Worm (Caenorhabditis elegans) whole organism, late embryonic: Measurements from ENCODE around the gene sel-10.

Source experiments
- C08G9.2 ChIP-seq: sonication (generic microtip); optimal IDR thresholded peaks from 2 replicates; lab custom pipeline; 2016; ENCODE audit warnings: mild to moderate bottlenecking, missing genetic modification characterization, moderate library complexity, missing compliant biosample characterization
- C38D4.7 ChIP-seq: fragments of 200-800 bp; sonication (Bioruptor generic); optimal IDR thresholded peaks from 2 replicates; lab custom pipeline; 2018; ENCODE audit warnings: mild to moderate bottlenecking, missing genetic modification characterization, moderate library complexity, missing compliant biosample characterization
- Y22D7AL.16 ChIP-seq: sonication (generic microtip); optimal IDR thresholded peaks from 2 replicates; lab custom pipeline; 2016; ENCODE audit warnings: missing genetic modification characterization, missing compliant biosample characterization
- ama-1 ChIP-seq: fragments of 150-350 bp; optimal IDR thresholded peaks from 2 replicates; lab custom pipeline; 2014
- ceh-18 ChIP-seq: sonication (generic microtip); optimal IDR thresholded peaks from 2 replicates; lab custom pipeline; 2016; ENCODE audit warnings: missing genetic modification characterization, missing compliant biosample characterization
- ceh-19 ChIP-seq: fragments of 200-800 bp; sonication (Bioruptor generic); optimal IDR thresholded peaks from 2 replicates; lab custom pipeline; 2018; ENCODE audit warnings: mild to moderate bottlenecking, missing genetic modification characterization, missing compliant biosample characterization
- ceh-22 ChIP-seq: sonication (generic microtip); optimal IDR thresholded peaks from 2 replicates; lab custom pipeline; 2017; ENCODE audit warnings: missing biosample characterization, missing genetic modification characterization
- ceh-30 ChIP-seq: fragments of 150-350 bp; optimal IDR thresholded peaks from 2 replicates; lab custom pipeline; 2014; ENCODE audit warnings: missing biosample characterization, missing genetic modification characterization
- ceh-6 ChIP-seq: fragments of 200-800 bp; sonication (Bioruptor generic); optimal IDR thresholded peaks from 2 replicates; lab custom pipeline; 2018; ENCODE audit warnings: mild to moderate bottlenecking, missing genetic modification characterization, missing compliant biosample characterization
- ceh-9 ChIP-seq: sonication (generic microtip); optimal IDR thresholded peaks from 2 replicates; lab custom pipeline; 2016; ENCODE audit warnings: mild to moderate bottlenecking, missing genetic modification characterization, inconsistent platforms, missing compliant biosample characterization
- che-1 ChIP-seq: sonication (generic microtip); optimal IDR thresholded peaks from 2 replicates; lab custom pipeline; 2016; ENCODE audit warnings: mild to moderate bottlenecking, missing genetic modification characterization, missing compliant biosample characterization
- dmd-4 ChIP-seq: sonication (generic microtip); optimal IDR thresholded peaks from 2 replicates; lab custom pipeline; 2016; ENCODE audit warnings: borderline replicate concordance, missing genetic modification characterization, missing compliant biosample characterization
- elt-4 ChIP-seq: sonication (generic microtip); optimal IDR thresholded peaks from 2 replicates; lab custom pipeline; 2016; ENCODE audit warnings: missing genetic modification characterization, missing compliant biosample characterization
- ets-4 ChIP-seq: sonication (generic microtip); optimal IDR thresholded peaks from 2 replicates; lab custom pipeline; 2016; ENCODE audit warnings: missing genetic modification characterization, missing compliant biosample characterization
- fax-1 ChIP-seq: sonication (generic microtip); optimal IDR thresholded peaks from 2 replicates; lab custom pipeline; 2016; ENCODE audit warnings: missing genotype, missing genetic modification characterization, missing compliant biosample characterization
- fkh-10 ChIP-seq: fragments of 150-350 bp; optimal IDR thresholded peaks from 2 replicates; lab custom pipeline; 2014; ENCODE audit warnings: missing biosample characterization, missing genetic modification reagents, missing genetic modification characterization
- fkh-6 ChIP-seq: sonication (generic microtip); optimal IDR thresholded peaks from 2 replicates; lab custom pipeline; 2016; ENCODE audit warnings: missing genetic modification characterization, missing compliant biosample characterization
- hlh-13 ChIP-seq: fragments of 200-800 bp; sonication (Bioruptor generic); optimal IDR thresholded peaks from 2 replicates; lab custom pipeline; 2018; ENCODE audit warnings: mild to moderate bottlenecking, missing genetic modification characterization, missing compliant biosample characterization
- hlh-15 ChIP-seq: sonication (generic microtip); optimal IDR thresholded peaks from 2 replicates; lab custom pipeline; 2016; ENCODE audit warnings: missing genetic modification characterization, missing compliant biosample characterization
- hlh-6 ChIP-seq: sonication (generic microtip); optimal IDR thresholded peaks from 2 replicates; lab custom pipeline; 2016; ENCODE audit warnings: missing genotype, missing genetic modification characterization, missing compliant biosample characterization
- hlh-8 ChIP-seq: sonication (generic microtip); optimal IDR thresholded peaks from 2 replicates; lab custom pipeline; 2016; ENCODE audit warnings: missing genotype, missing genetic modification characterization, missing compliant biosample characterization
- lin-11 ChIP-seq: fragments of 200-800 bp; sonication (Bioruptor generic); optimal IDR thresholded peaks from 2 replicates; lab custom pipeline; 2018; ENCODE audit warnings: mild to moderate bottlenecking, missing genetic modification characterization, missing compliant biosample characterization
- madf-2 ChIP-seq: sonication (generic microtip); optimal IDR thresholded peaks from 2 replicates; lab custom pipeline; 2017; ENCODE audit warnings: missing genetic modification characterization, missing compliant biosample characterization
- mec-3 ChIP-seq: sonication (generic microtip); optimal IDR thresholded peaks from 2 replicates; lab custom pipeline; 2016; ENCODE audit warnings: borderline replicate concordance, missing genetic modification characterization, missing compliant biosample characterization
- nfya-1 ChIP-seq: sonication (generic microtip); optimal IDR thresholded peaks from 2 replicates; lab custom pipeline; 2017; ENCODE audit warnings: missing genetic modification characterization, mild to moderate bottlenecking, missing compliant biosample characterization, antibody characterized with exemption, moderate library complexity
- nhr-11 ChIP-seq: fragments of 150-350 bp; optimal IDR thresholded peaks from 2 replicates; lab custom pipeline; 2014; ENCODE audit warnings: missing biosample characterization, missing genetic modification characterization
- odd-2 ChIP-seq: sonication (generic microtip); optimal IDR thresholded peaks from 2 replicates; lab custom pipeline; 2017; ENCODE audit warnings: antibody characterized with exemption, mild to moderate bottlenecking, missing genetic modification characterization, missing compliant biosample characterization
- pat-9 ChIP-seq: fragments of 200-800 bp; sonication (Bioruptor generic); optimal IDR thresholded peaks from 2 replicates; lab custom pipeline; 2018; ENCODE audit warnings: mild to moderate bottlenecking, missing genetic modification characterization, moderate library complexity, missing compliant biosample characterization
- pax-1 ChIP-seq: fragments of 150-350 bp; optimal IDR thresholded peaks from 2 replicates; lab custom pipeline; 2014; ENCODE audit warnings: missing biosample characterization, missing genetic modification characterization
- pha-2 ChIP-seq: sonication (generic microtip); optimal IDR thresholded peaks from 2 replicates; lab custom pipeline; 2017; ENCODE audit warnings: mild to moderate bottlenecking, missing genetic modification characterization, missing compliant biosample characterization
- pha-4 ChIP-seq: fragments of 150-350 bp; optimal IDR thresholded peaks from 2 replicates; lab custom pipeline; 2018; ENCODE audit warnings: missing biosample characterization, missing genetic modification reagents, missing genetic modification characterization
- rnt-1 ChIP-seq: sonication (generic microtip); optimal IDR thresholded peaks from 2 replicates; lab custom pipeline; 2016; ENCODE audit warnings: missing genetic modification characterization, missing compliant biosample characterization
- sox-2 ChIP-seq: fragments of 200-800 bp; sonication (Bioruptor generic); IDR thresholded peaks from 2 replicates; pipeline ENCODE4 v1.3.6; 2022; ENCODE audit warnings: missing genetic modification reagents, missing genetic modification characterization, missing compliant biosample characterization
- tbx-7 ChIP-seq: sonication (generic microtip); optimal IDR thresholded peaks from 2 replicates; lab custom pipeline; 2016; ENCODE audit warnings: missing genotype, missing genetic modification characterization, missing compliant biosample characterization
- ttx-3 ChIP-seq: sonication (generic microtip); optimal IDR thresholded peaks from 2 replicates; lab custom pipeline; 2016; ENCODE audit warnings: missing genetic modification reagents, missing genetic modification characterization, missing compliant biosample characterization
- unc-3 ChIP-seq, 2 experiments: fragments of 200-800 bp in 1 of 2; sonication (Bioruptor generic) in 1 of 2; sonication (generic microtip) in 1 of 2; conservative IDR thresholded peaks in 1 of 2; optimal IDR thresholded peaks in 1 of 2; 2 replicates each; pipeline versions ENCODE4 v1.3.6 to Lab custom; 2016 to 2022; ENCODE audit warnings: missing compliant biosample characterization in 2 of 2, missing genetic modification characterization in 2 of 2, missing genetic modification reagents in 1 of 2
- unc-42 ChIP-seq: sonication (generic microtip); optimal IDR thresholded peaks from 2 replicates; lab custom pipeline; 2016; ENCODE audit warnings: missing genotype, missing genetic modification characterization, missing compliant biosample characterization
- ztf-16 ChIP-seq: sonication (generic microtip); optimal IDR thresholded peaks from 2 replicates; lab custom pipeline; 2017; ENCODE audit warnings: missing genetic modification characterization, missing compliant biosample characterization

The sel-10 gene

ce11 chrV:13848379-13848778, 29.2 kb downstream of the sel-10 start, which contains the start of gene srx-133:
Gene srx-133 (plus strand): TSS chrV:13848679.
- no peak for TF ChIP-seq lin-11 (tag; lab: Kevin White, UChicago)
- TF ChIP-seq hlh-13 = no peak

- no peak for TF ChIP-seq rnt-1
- TF ChIP-seq mec-3 (tag; lab: Kevin White, UChicago) = no peak
- no peak for TF ChIP-seq lin-11 (tag; lab: Kevin White, UChicago)
- no peak for TF ChIP-seq ceh-6 (GFP tag; lab: Kevin White, UChicago)
- no peak for TF ChIP-seq hlh-15 (tag; lab: Kevin White, UChicago)
- TF ChIP-seq fax-1 (tag; lab: Kevin White, UChicago) = no peak
- no peak for TF ChIP-seq ets-4 (tag; lab: Kevin White, UChicago)
- no peak for TF ChIP-seq nhr-11 (tag; lab: Kevin White, UChicago)
- no peak for TF ChIP-seq hlh-8
- no peak for TF ChIP-seq C08G9.2 (tag; lab: Kevin White, UChicago)
- TF ChIP-seq pax-1 = no peak
Measured at ce11 chrV:13850170-13850569, 31.0 kb downstream of the sel-10 start, which contains the start of gene hpx-2. Gene hpx-2 (plus strand): TSS chrV:13850470.

ce11 chrV:13854306-13854705, 35.1 kb downstream of the sel-10 start, which contains the start of gene ttr-21:
Gene ttr-21 (minus strand): TSS chrV:13854405.
- TF ChIP-seq tbx-7 (tag; lab: Kevin White, UChicago) (no peak), fkh-10 (no peak), ttx-3 (tag; lab: Kevin White, UChicago) (no peak), fkh-6 (tag; lab: Kevin White, UChicago) (no peak), elt-4 (tag; lab: Kevin White, UChicago) (no peak), pha-2 (tag; lab: Kevin White, UChicago) (no peak)
- TF ChIP-seq, all 69 proteins: peak for 0

ce11 chrV:13856376-13856775, 37.2 kb downstream of the sel-10 start, which contains the start of gene srx-134:
Gene srx-134 (minus strand): TSS chrV:13856476.
- no peak for TF ChIP-seq ama-1 (lab: Kevin White, UChicago)
- no peak for TF ChIP-seq pha-4
- no peak for TF ChIP-seq ztf-16 (tag; lab: Kevin White, UChicago)
- TF ChIP-seq pat-9 (tag; lab: Kevin White, UChicago) = no peak
- no peak for TF ChIP-seq ceh-22 (tag; lab: Kevin White, UChicago)
- TF ChIP-seq madf-2 = no peak
- no peak for TF ChIP-seq ets-4 (tag; lab: Kevin White, UChicago)
- no peak for TF ChIP-seq che-1 (tag; lab: Kevin White, UChicago)
- TF ChIP-seq ceh-19 (GFP tag; lab: Kevin White, UChicago) = no peak
- no peak for TF ChIP-seq C38D4.7
- TF ChIP-seq sox-2 (GFP tag; lab: Robert Waterston, UW) = no peak

ce11 chrV:13857132-13857531, 38.0 kb downstream of the sel-10 start, which contains the start of gene srx-136:
Gene srx-136 (plus strand): TSS chrV:13857432.
- TF ChIP-seq ceh-30 (tag; lab: Kevin White, UChicago) (no peak), Y22D7AL.16 (tag; lab: Kevin White, UChicago) (no peak), hlh-6 (tag; lab: Kevin White, UChicago) (no peak), odd-2 (tag; lab: Kevin White, UChicago) (no peak), ttx-3 (tag; lab: Kevin White, UChicago) (no peak), unc-42 (tag; lab: Kevin White, UChicago) (no peak), nfya-1 (tag; lab: Kevin White, UChicago) (no peak), dmd-4 (no peak), rnt-1 (no peak), ceh-18 (tag; lab: Kevin White, UChicago) (no peak), unc-3 (GFP tag; conservative IDR thresholded peaks at IDR 0.05; lab: Robert Waterston, UW) (no peak), unc-3 (tag; optimal IDR thresholded peaks at IDR 0.05; lab: Kevin White, UChicago) (no peak), ceh-9 (tag; lab: Kevin White, UChicago) (no peak)
- TF ChIP-seq, all 69 proteins: peak for 0
